Fruit fly (Drosophila melanogaster) whole organism, embryonic: ENCODE measurements around the gene CG32425.
A peak's percentile ranks its signal among the peaks of the same experiment; 100 is the strongest.

ENCODE experiments used
- ATbp ChIP-seq: fragments of 200-800 bp; sonication (Bioruptor generic); optimal IDR thresholded peaks from 2 replicates; lab custom pipeline; 2017; ENCODE audit warnings: missing biosample characterization, mild to moderate bottlenecking, missing genetic modification characterization, missing genetic modification reagents
- Adf1 ChIP-seq: fragments of 200-800 bp; sonication (Bioruptor generic); IDR thresholded peaks from 2 replicates; pipeline ENCODE4 v1.3.6; 2022; ENCODE audit warnings: missing biosample characterization, missing genetic modification characterization
- CG10366 ChIP-seq: fragments of 200-800 bp; sonication (Bioruptor generic); IDR thresholded peaks from 2 replicates; pipeline ENCODE4 v1.3.6; 2022; ENCODE audit warnings: missing biosample characterization, missing genetic modification characterization
- CG10543 ChIP-seq: fragments of 200-800 bp; sonication (Bioruptor generic); optimal IDR thresholded peaks from 3 replicates; lab custom pipeline; 2017; ENCODE audit warnings: missing biosample characterization, mild to moderate bottlenecking, missing genetic modification characterization, moderate library complexity
- CG11093 ChIP-seq: fragments of 200-800 bp; sonication (Bioruptor generic); IDR thresholded peaks from 3 replicates; pipeline ENCODE4 v1.3.6; 2022; ENCODE audit warnings: missing biosample characterization, missing genetic modification characterization
- CG11247 ChIP-seq: fragments of 200-800 bp; sonication (Bioruptor generic); IDR thresholded peaks from 2 replicates; pipeline ENCODE4 v1.3.6; 2022; ENCODE audit warnings: missing biosample characterization, missing genetic modification characterization
- CG12236 ChIP-seq: fragments of 200-800 bp; sonication (Bioruptor generic); optimal IDR thresholded peaks from 2 replicates; lab custom pipeline; 2016; ENCODE audit warnings: missing biosample characterization, missing genetic modification characterization
- CG12391 ChIP-seq: fragments of 200-800 bp; sonication (Bioruptor generic); optimal IDR thresholded peaks from 3 replicates; lab custom pipeline; 2018; ENCODE audit warnings: missing biosample characterization, mild to moderate bottlenecking, missing genetic modification characterization, moderate library complexity
- CG13296 ChIP-seq: fragments of 200-800 bp; sonication (Bioruptor generic); optimal IDR thresholded peaks from 3 replicates; lab custom pipeline; 2018; ENCODE audit warnings: missing biosample characterization, mild to moderate bottlenecking, missing genetic modification characterization
- CG14667 ChIP-seq: fragments of 200-800 bp; sonication (Bioruptor generic); IDR thresholded peaks from 2 replicates; pipeline ENCODE4 v1.3.6; 2022; ENCODE audit warnings: missing biosample characterization, missing genetic modification characterization
- CG1602 ChIP-seq: fragments of 200-800 bp; sonication (Bioruptor generic); optimal IDR thresholded peaks from 3 replicates; lab custom pipeline; 2016; ENCODE audit warnings: missing biosample characterization, missing genetic modification characterization
- CG1603 ChIP-seq: fragments of 200-800 bp; sonication (Bioruptor generic); optimal IDR thresholded peaks from 2 replicates; lab custom pipeline; 2019; ENCODE audit warnings: missing biosample characterization, mild to moderate bottlenecking, missing genetic modification characterization, moderate library complexity
- CG16813 ChIP-seq: fragments of 200-800 bp; sonication (Bioruptor generic); IDR thresholded peaks from 3 replicates; pipeline ENCODE4 v1.3.6; 2022; ENCODE audit warnings: missing biosample characterization, missing genetic modification characterization; ENCODE audit not compliant: partially characterized antibody
- CG18476 ChIP-seq: fragments of 200-800 bp; sonication (Bioruptor generic); optimal IDR thresholded peaks from 2 replicates; lab custom pipeline; 2016; ENCODE audit warnings: missing biosample characterization, mild to moderate bottlenecking, missing genetic modification characterization
- CG43689 ChIP-seq: fragments of 200-800 bp; sonication (Bioruptor generic); IDR thresholded peaks from 2 replicates; pipeline ENCODE4 v1.3.6; 2022; ENCODE audit warnings: missing biosample characterization, missing genetic modification characterization
- CG7271 ChIP-seq: fragments of 200-800 bp; sonication (Bioruptor generic); optimal IDR thresholded peaks from 2 replicates; lab custom pipeline; 2018; ENCODE audit warnings: missing biosample characterization, mild to moderate bottlenecking, missing genetic modification characterization, moderate library complexity
- CG8359 ChIP-seq: fragments of 200-800 bp; sonication (Bioruptor generic); optimal IDR thresholded peaks from 2 replicates; lab custom pipeline; 2017; ENCODE audit warnings: missing biosample characterization, mild to moderate bottlenecking, missing genetic modification characterization, borderline replicate concordance
- CoRest ChIP-seq: fragments of 200-800 bp; sonication (Bioruptor generic); optimal IDR thresholded peaks from 3 replicates; lab custom pipeline; 2018; ENCODE audit warnings: missing biosample characterization, mild to moderate bottlenecking, missing genetic modification characterization, moderate library complexity
- CrebB ChIP-seq: fragments of 200-800 bp; sonication (Bioruptor generic); optimal IDR thresholded peaks from 3 replicates; lab custom pipeline; 2018; ENCODE audit warnings: missing biosample characterization, mild to moderate bottlenecking, missing genetic modification characterization
- Dad ChIP-seq: fragments of 200-800 bp; sonication (Bioruptor generic); optimal IDR thresholded peaks from 3 replicates; lab custom pipeline; 2016; ENCODE audit warnings: missing biosample characterization, missing genetic modification characterization
- Drgx ChIP-seq: fragments of 200-800 bp; sonication (Bioruptor generic); IDR thresholded peaks from 2 replicates; pipeline ENCODE4 v1.3.6; 2022; ENCODE audit warnings: missing biosample characterization, missing genetic modification characterization
- Max ChIP-seq: fragments of 200-800 bp; sonication (Bioruptor generic); optimal IDR thresholded peaks from 2 replicates; lab custom pipeline; 2016; ENCODE audit warnings: missing biosample characterization, mild to moderate bottlenecking, missing genetic modification characterization
- Meics ChIP-seq: fragments of 200-800 bp; sonication (Bioruptor generic); optimal IDR thresholded peaks from 2 replicates; lab custom pipeline; 2017; ENCODE audit warnings: missing biosample characterization, mild to moderate bottlenecking, missing genetic modification characterization
- Opbp ChIP-seq: fragments of 200-800 bp; sonication (Bioruptor generic); IDR thresholded peaks from 3 replicates; pipeline ENCODE4 v1.3.6; 2022; ENCODE audit warnings: missing biosample characterization, missing genetic modification characterization; ENCODE audit not compliant: partially characterized antibody
- Sry-β ChIP-seq: fragments of 200-800 bp; sonication (Bioruptor generic); optimal IDR thresholded peaks from 2 replicates; lab custom pipeline; 2018; ENCODE audit warnings: missing biosample characterization, mild to moderate bottlenecking, missing genetic modification characterization, moderate library complexity
- ato ChIP-seq: fragments of 200-800 bp; sonication (Bioruptor generic); IDR thresholded peaks from 2 replicates; pipeline ENCODE4 v1.3.6; 2022; ENCODE audit warnings: missing biosample characterization, missing genetic modification characterization; ENCODE audit not compliant: partially characterized antibody
- btn ChIP-seq: fragments of 200-800 bp; sonication (Bioruptor generic); optimal IDR thresholded peaks from 2 replicates; lab custom pipeline; 2016; ENCODE audit warnings: missing biosample characterization, missing genetic modification characterization
- crc ChIP-seq: fragments of 200-800 bp; sonication (Bioruptor generic); optimal IDR thresholded peaks from 2 replicates; lab custom pipeline; 2016; ENCODE audit warnings: missing biosample characterization, missing genetic modification characterization
- cwo ChIP-seq: fragments of 200-800 bp; sonication (Bioruptor generic); optimal IDR thresholded peaks from 3 replicates; lab custom pipeline; 2017; ENCODE audit warnings: missing biosample characterization, missing genetic modification characterization, mild to moderate bottlenecking, moderate library complexity, missing genetic modification reagents
- dati ChIP-seq: fragments of 200-800 bp; sonication (Bioruptor generic); IDR thresholded peaks from 2 replicates; pipeline ENCODE4 v1.3.6; 2022; ENCODE audit warnings: missing biosample characterization, missing genetic modification characterization
- dm ChIP-seq: fragments of 200-800 bp; sonication (Bioruptor generic); optimal IDR thresholded peaks from 3 replicates; lab custom pipeline; 2016; ENCODE audit warnings: missing biosample characterization, missing genetic modification characterization
- grau ChIP-seq: fragments of 200-800 bp; optimal IDR thresholded peaks from 3 replicates; lab custom pipeline; 2019; ENCODE audit warnings: missing biosample characterization, mild to moderate bottlenecking, missing genetic modification characterization, moderate library complexity
- nerfin-2 ChIP-seq: fragments of 200-800 bp; sonication (Bioruptor generic); IDR thresholded peaks from 2 replicates; pipeline ENCODE4 v1.3.6; 2022; ENCODE audit warnings: missing biosample characterization, missing genetic modification characterization; ENCODE audit not compliant: partially characterized antibody
- pb ChIP-seq: fragments of 200-800 bp; sonication (Bioruptor generic); optimal IDR thresholded peaks from 3 replicates; lab custom pipeline; 2016; ENCODE audit warnings: missing biosample characterization, missing genetic modification characterization
- phol ChIP-seq: fragments of 200-800 bp; sonication (Bioruptor generic); optimal IDR thresholded peaks from 3 replicates; lab custom pipeline; 2018; ENCODE audit warnings: missing biosample characterization, mild to moderate bottlenecking, missing genetic modification characterization, moderate library complexity
- prd ChIP-seq, 3 experiments: fragments of >200 bp in 2 of 3; fragments of 200-800 bp in 1 of 3; sonication (Bioruptor generic) in 1 of 3; optimal IDR thresholded peaks in 2 of 3; IDR thresholded peaks in 1 of 3; 2 replicates in 2 of 3; 3 replicates in 1 of 3; pipeline versions ENCODE4 v1.3.6 to Lab custom; 2017 to 2022; ENCODE audit warnings: missing biosample characterization in 1 of 3, missing genetic modification characterization in 1 of 3
- tio ChIP-seq: fragments of 200-800 bp; sonication (Bioruptor generic); optimal IDR thresholded peaks from 2 replicates; lab custom pipeline; 2017; ENCODE audit warnings: missing biosample characterization, missing genetic modification characterization, inconsistent platforms
- tna ChIP-seq: fragments of 200-800 bp; sonication (Bioruptor generic); IDR thresholded peaks from 2 replicates; pipeline ENCODE4 v1.3.6; 2022; ENCODE audit warnings: missing biosample characterization, missing genetic modification characterization; ENCODE audit not compliant: partially characterized antibody
- zen ChIP-seq: fragments of 200-800 bp; sonication (Bioruptor generic); optimal IDR thresholded peaks from 3 replicates; lab custom pipeline; 2018; ENCODE audit warnings: missing biosample characterization, mild to moderate bottlenecking, missing genetic modification characterization, moderate library complexity

The CG32425 gene

DNA sequence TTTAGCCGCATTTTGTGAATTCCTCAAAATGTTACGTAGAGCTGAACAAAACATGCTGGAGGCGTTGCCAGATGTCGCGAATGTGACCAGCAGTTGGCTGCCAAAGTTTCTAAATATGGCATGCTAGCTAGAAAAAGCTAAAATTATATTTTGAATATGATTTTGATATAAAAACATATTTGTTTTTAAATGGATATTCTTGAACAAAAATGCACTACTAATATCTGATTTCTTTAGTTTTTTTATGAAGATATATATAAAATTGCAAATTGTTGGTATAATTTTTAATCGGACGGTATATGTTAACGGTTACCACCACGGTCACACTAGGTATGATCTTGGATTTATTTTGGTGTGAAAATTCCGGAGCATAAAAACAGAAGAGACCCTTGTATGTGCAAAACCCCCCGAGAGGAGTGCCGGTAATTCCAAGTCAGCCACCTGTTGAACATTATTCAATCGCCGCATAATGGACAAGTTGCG, 23.6 kb downstream of the CG32425 start, which contains the start of the genes mTerf3 and CG5104 (continued):
- no peak for TF ChIP-seq prd (optimal IDR thresholded peaks at IDR 0.05; lab: Kevin White, UChicago)
- peak; percentile 33; the same call in 1 of the 3 replicates for TF ChIP-seq prd (GFP tag; IDR thresholded peaks at IDR 0.05; lab: Robert Waterston, UW)
- peak; percentile 35 for TF ChIP-seq CG10543 (GFP tag; lab: Kevin White, UChicago)
- TF ChIP-seq CG12391 (tag; lab: Kevin White, UChicago), result peak; percentile 54
- TF ChIP-seq CrebB (tag; lab: Kevin White, UChicago), result no peak
- no peak for TF ChIP-seq CG43689
- no peak for TF ChIP-seq CG10366 (GFP tag; lab: Robert Waterston, UW)
- TF ChIP-seq phol (tag; lab: Kevin White, UChicago), result peak; percentile 63
- TF ChIP-seq CG18476, result no peak
- peak; percentile 46 for TF ChIP-seq CoRest (tag; lab: Kevin White, UChicago)
- TF ChIP-seq Max (GFP tag; lab: Kevin White, UChicago), result peak; percentile 55
- TF ChIP-seq nerfin-2 (GFP tag; lab: Robert Waterston, UW), result no peak
- TF ChIP-seq ATbp (GFP tag; lab: Kevin White, UChicago), result no peak
- peak; percentile 41 for TF ChIP-seq grau (tag; lab: Kevin White, UChicago)
- TF ChIP-seq Adf1 (GFP tag; lab: Robert Waterston, UW), result no peak
- no peak for TF ChIP-seq cwo (GFP tag; lab: Kevin White, UChicago)
- no peak for TF ChIP-seq tio (GFP tag; lab: Kevin White, UChicago)
- no peak for TF ChIP-seq dati (GFP tag; lab: Robert Waterston, UW)
- TF ChIP-seq Sry-β (GFP tag; lab: Kevin White, UChicago), result peak; percentile 91
- TF ChIP-seq Opbp (GFP tag; lab: Robert Waterston, UW), result no peak
- no peak for TF ChIP-seq CG7271
- TF ChIP-seq CG11247, result no peak
- no peak for TF ChIP-seq pb (GFP tag; lab: Kevin White, UChicago)
- TF ChIP-seq dm, result peak; percentile 31
- no peak for TF ChIP-seq ato (GFP tag; lab: Robert Waterston, UW)
- no peak for TF ChIP-seq crc (GFP tag; lab: Kevin White, UChicago)
- no peak for TF ChIP-seq CG13296 (GFP tag; lab: Kevin White, UChicago)
- TF ChIP-seq zen (tag; lab: Kevin White, UChicago), result no peak
- no peak for TF ChIP-seq CG11093 (GFP tag; lab: Robert Waterston, UW)
- TF ChIP-seq CG16813 (GFP tag; lab: Robert Waterston, UW), result no peak
- TF ChIP-seq CG12236, result no peak
- TF ChIP-seq Dad (GFP tag; lab: Kevin White, UChicago), result no peak
- TF ChIP-seq Meics (GFP tag; lab: Kevin White, UChicago), result no peak
- no peak for TF ChIP-seq Drgx
- TF ChIP-seq btn, result no peak
- TF ChIP-seq CG14667 (GFP tag; lab: Robert Waterston, UW), result no peak
- peak; percentile 29 for TF ChIP-seq CG1603 (tag; lab: Kevin White, UChicago)
- no peak for TF ChIP-seq tna (GFP tag; lab: Robert Waterston, UW)
- no peak for TF ChIP-seq CG8359 (GFP tag; lab: Kevin White, UChicago)
- no peak for TF ChIP-seq CG1602
- TF ChIP-seq, all 482 proteins: peak for 93
